Worm (Caenorhabditis elegans): Measurements from ENCODE around the gene pgm-3.

- TF ChIP-seq tab-1 (GFP tag; IDR thresholded peaks at IDR 0.05), result no peak
- TF ChIP-seq cog-1 (tag; optimal IDR thresholded peaks at IDR 0.05), result peak; percentile 47
- TF ChIP-seq flt-1 (GFP tag; IDR thresholded peaks at IDR 0.05), result no peak
- TF ChIP-seq ref-1 (GFP tag; conservative IDR thresholded peaks at IDR 0.05), result no peak
- no peak for TF ChIP-seq klf-2 (GFP tag; conservative IDR thresholded peaks at IDR 0.05)
- no peak for TF ChIP-seq ztf-29 (GFP tag; IDR thresholded peaks at IDR 0.05)
- peak; percentile 74 for TF ChIP-seq T22C8.4 (GFP tag; IDR thresholded peaks at IDR 0.05)
- no peak for TF ChIP-seq ztf-23 (GFP tag; IDR thresholded peaks at IDR 0.05)
- TF ChIP-seq med-1 (GFP tag; optimal IDR thresholded peaks at IDR 0.05; ENCODE audit: insufficient read depth), result no peak
Observed at ce11 chrIV:8762471-8762870, 36.9 kb downstream of the pgm-3 start.
